Worm (Caenorhabditis elegans) whole organism, midembryonic: ENCODE data around the gene abts-4.

ENCODE experiments used
- T22C8.4 ChIP-seq: fragments of 200-800 bp; sonication (Bioruptor generic); IDR thresholded peaks from 2 replicates; pipeline ENCODE4 v1.3.6; 2022; ENCODE audit warnings: missing genetic modification characterization, missing compliant biosample characterization
- flt-1 ChIP-seq: fragments of 200-800 bp; sonication (Bioruptor generic); IDR thresholded peaks from 2 replicates; pipeline ENCODE4 v1.3.6; 2022; ENCODE audit warnings: missing genetic modification characterization, missing compliant biosample characterization
- med-1 ChIP-seq: sonication (generic microtip); optimal IDR thresholded peaks from 2 replicates; lab custom pipeline; 2017; ENCODE audit warnings: missing genetic modification characterization, mild to moderate bottlenecking, missing compliant biosample characterization, antibody characterized with exemption, missing genetic modification reagents; ENCODE audit not compliant: insufficient read depth
- ztf-23 ChIP-seq: fragments of 200-800 bp; sonication (Bioruptor generic); IDR thresholded peaks from 2 replicates; pipeline ENCODE4 v1.3.6; 2022; ENCODE audit warnings: missing genetic modification reagents, missing genetic modification characterization, missing compliant biosample characterization
- ztf-29 ChIP-seq: fragments of 200-800 bp; sonication (Bioruptor generic); IDR thresholded peaks from 2 replicates; pipeline ENCODE4 v1.3.6; 2022; ENCODE audit warnings: missing genetic modification reagents, missing genetic modification characterization, missing compliant biosample characterization

ce11 chrX:6784181-6784580, 22.6 kb upstream of the abts-4 start, which contains the start of gene bgal-2:
- TF ChIP-seq flt-1 (GFP tag; lab: Robert Waterston, UW), result no peak
- no peak for TF ChIP-seq T22C8.4 (GFP tag; lab: Robert Waterston, UW)
- no peak for TF ChIP-seq ztf-29 (GFP tag; lab: Robert Waterston, UW)
- TF ChIP-seq med-1 (GFP tag; lab: Kevin White, UChicago), result no peak
- TF ChIP-seq ztf-23 (GFP tag; lab: Robert Waterston, UW), result no peak
